Fruit fly (Drosophila melanogaster) whole organism, wandering third instar larva: ENCODE measurements around the gene CG15399.

Source experiments
- Abd-B ChIP-seq: fragments of >200 bp; optimal IDR thresholded peaks from 2 replicates; lab custom pipeline; 2017; ENCODE audit warnings: missing biosample characterization, missing genetic modification characterization
- CG32264 ChIP-seq: fragments of 200-800 bp; sonication (Bioruptor generic); optimal IDR thresholded peaks from 2 replicates; lab custom pipeline; 2016; ENCODE audit warnings: missing biosample characterization, missing genetic modification characterization
- Hnf4 ChIP-seq: fragments of 200-800 bp; sonication (Bioruptor generic); optimal IDR thresholded peaks from 2 replicates; lab custom pipeline; 2016; ENCODE audit warnings: missing biosample characterization, mild to moderate bottlenecking, missing genetic modification characterization
- Myc ChIP-seq: fragments of >200 bp; optimal IDR thresholded peaks from 2 replicates; lab custom pipeline; 2017
- OdsH ChIP-seq: fragments of 200-800 bp; sonication (Bioruptor generic); optimal IDR thresholded peaks from 2 replicates; lab custom pipeline; 2016; ENCODE audit warnings: missing biosample characterization, mild to moderate bottlenecking, missing genetic modification characterization
- Rel ChIP-seq, 2 experiments: fragments of 200-800 bp; sonication (Bioruptor generic) in 1 of 2; optimal IDR thresholded peaks; 2 replicates in 1 of 2; 3 replicates in 1 of 2; lab custom pipeline; 2016 to 2019; ENCODE audit warnings: mild to moderate bottlenecking in 2 of 2, missing biosample characterization in 2 of 2, missing genetic modification characterization in 2 of 2, moderate library complexity in 1 of 2
- brk ChIP-seq: fragments of 200-800 bp; sonication (Bioruptor generic); optimal IDR thresholded peaks from 2 replicates; lab custom pipeline; 2016; ENCODE audit warnings: missing biosample characterization, mild to moderate bottlenecking, missing genetic modification characterization
- ey ChIP-seq: fragments of 200-800 bp; sonication (Bioruptor generic); optimal IDR thresholded peaks from 2 replicates; lab custom pipeline; 2016; ENCODE audit warnings: missing biosample characterization, missing genetic modification characterization
- h ChIP-seq: fragments of 200-800 bp; sonication (Bioruptor generic); optimal IDR thresholded peaks from 3 replicates; lab custom pipeline; 2016; ENCODE audit warnings: missing biosample characterization, mild to moderate bottlenecking, missing genetic modification characterization
- lola ChIP-seq: fragments of >200 bp; optimal IDR thresholded peaks from 2 replicates; lab custom pipeline; 2017; ENCODE audit warnings: missing biosample characterization, missing genetic modification characterization
- pan ChIP-seq: fragments of >200 bp; optimal IDR thresholded peaks from 2 replicates; lab custom pipeline; 2017
- psq ChIP-seq: fragments of 200-800 bp; sonication (Bioruptor generic); optimal IDR thresholded peaks from 3 replicates; lab custom pipeline; 2017; ENCODE audit warnings: missing biosample characterization, mild to moderate bottlenecking, missing genetic modification characterization, moderate library complexity
- woc ChIP-seq: sonication (Bioruptor generic); optimal IDR thresholded peaks from 2 replicates; lab custom pipeline; 2016; ENCODE audit warnings: missing biosample characterization, mild to moderate bottlenecking, missing genetic modification characterization

DNA sequence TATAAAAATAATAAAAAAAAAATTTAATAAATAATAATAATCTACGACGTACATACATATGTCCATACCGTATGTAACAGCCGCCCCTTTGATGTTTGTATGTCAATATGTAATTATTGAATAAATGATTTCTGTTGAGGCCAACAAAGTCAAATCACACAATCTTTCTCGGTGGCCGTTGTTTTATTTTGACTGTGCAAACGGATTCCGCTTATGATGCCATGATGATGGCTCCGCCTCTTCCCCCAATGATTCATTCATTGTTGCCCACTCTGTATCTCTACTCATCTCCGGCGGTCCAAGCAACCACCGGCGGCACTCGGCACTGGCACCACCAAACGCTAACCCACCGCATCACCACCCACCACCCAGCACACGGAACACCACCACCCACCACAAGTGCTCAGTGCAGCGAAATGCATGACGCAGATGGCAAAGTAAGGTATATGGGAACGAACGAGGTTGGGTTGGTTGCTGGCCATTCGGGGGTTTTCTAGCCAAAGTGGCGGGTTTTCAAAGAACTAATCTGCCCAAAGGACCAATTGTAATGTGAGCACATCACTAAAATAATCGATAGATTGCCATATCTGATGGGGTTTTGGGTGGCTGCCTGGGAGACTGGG lies 22.3 kb downstream of the CG15399 start:
- no peak for TF ChIP-seq Rel (GFP tag; optimal IDR thresholded peaks at IDR 0.05; lab: Kevin White, UChicago)
- TF ChIP-seq Rel (tag; optimal IDR thresholded peaks at IDR 0.05; lab: Kevin White, UChicago): peak; percentile 43
- TF ChIP-seq Abd-B (GFP tag; lab: Kevin White, UChicago): no peak
- TF ChIP-seq pan (lab: Kevin White, UChicago): no peak
- TF ChIP-seq CG32264 (GFP tag; lab: Kevin White, UChicago): no peak
- peak; percentile 0 for TF ChIP-seq OdsH (GFP tag; lab: Kevin White, UChicago)
- no peak for TF ChIP-seq brk (GFP tag; lab: Kevin White, UChicago)
- no peak for TF ChIP-seq psq (GFP tag; lab: Kevin White, UChicago)
- no peak for TF ChIP-seq lola (GFP tag; lab: Kevin White, UChicago)
- TF ChIP-seq h (GFP tag; lab: Kevin White, UChicago): peak; percentile 14
- peak; percentile 77 for TF ChIP-seq woc (GFP tag; lab: Kevin White, UChicago)
- no peak for TF ChIP-seq ey (GFP tag; lab: Kevin White, UChicago)
- TF ChIP-seq Myc (lab: Kevin White, UChicago): peak; percentile 81
- no peak for TF ChIP-seq Hnf4 (GFP tag; lab: Kevin White, UChicago)
